Fruit fly (Drosophila melanogaster) whole organism, embryonic: ENCODE data around the gene Arv1.

Experiments used
- Ada2b ChIP-seq: fragments of 200-800 bp; sonication (Bioruptor generic); IDR thresholded peaks from 2 replicates; pipeline ENCODE4 v1.3.6; 2022; ENCODE audit warnings: missing biosample characterization, missing genetic modification characterization
- Awh ChIP-seq: fragments of 200-800 bp; sonication (Bioruptor generic); IDR thresholded peaks from 2 replicates; pipeline ENCODE4, ENCODE4 v1.3.6; 2022; ENCODE audit warnings: missing biosample characterization, missing genetic modification characterization
- Blimp-1 ChIP-seq: fragments of 200-800 bp; sonication (Bioruptor generic); optimal IDR thresholded peaks from 3 replicates; lab custom pipeline; 2018; ENCODE audit warnings: missing biosample characterization, missing genetic modification characterization, mild to moderate bottlenecking, moderate library complexity, missing genetic modification reagents
- CG10654 ChIP-seq: fragments of 200-800 bp; sonication (Bioruptor generic); optimal IDR thresholded peaks from 2 replicates; lab custom pipeline; 2016; ENCODE audit warnings: missing biosample characterization, missing genetic modification characterization
- CG12769 ChIP-seq: fragments of 200-800 bp; sonication (Bioruptor generic); optimal IDR thresholded peaks from 2 replicates; lab custom pipeline; 2019; ENCODE audit warnings: missing biosample characterization, mild to moderate bottlenecking, missing genetic modification characterization, moderate library complexity
- CG13296 ChIP-seq: fragments of 200-800 bp; sonication (Bioruptor generic); optimal IDR thresholded peaks from 3 replicates; lab custom pipeline; 2018; ENCODE audit warnings: missing biosample characterization, mild to moderate bottlenecking, missing genetic modification characterization
- CG13894 ChIP-seq: fragments of 200-800 bp; sonication (Bioruptor generic); optimal IDR thresholded peaks from 3 replicates; lab custom pipeline; 2018; ENCODE audit warnings: missing biosample characterization, mild to moderate bottlenecking, missing genetic modification characterization, moderate library complexity
- CG15514 ChIP-seq: fragments of 200-800 bp; sonication (Bioruptor generic); optimal IDR thresholded peaks from 3 replicates; lab custom pipeline; 2017; ENCODE audit warnings: missing biosample characterization, missing genetic modification characterization, mild to moderate bottlenecking, moderate library complexity, missing genetic modification reagents
- CG2678 ChIP-seq: fragments of 200-800 bp; sonication (Bioruptor generic); optimal IDR thresholded peaks from 3 replicates; lab custom pipeline; 2019; ENCODE audit warnings: missing biosample characterization, mild to moderate bottlenecking, missing genetic modification characterization, moderate library complexity
- CG30431 ChIP-seq: fragments of 200-800 bp; sonication (Bioruptor generic); optimal IDR thresholded peaks from 2 replicates; lab custom pipeline; 2017; ENCODE audit warnings: missing biosample characterization, missing genetic modification characterization
- CG32532 ChIP-seq: fragments of 200-800 bp; sonication (Bioruptor generic); IDR thresholded peaks from 2 replicates; pipeline ENCODE4 v1.3.6; 2022; ENCODE audit warnings: missing biosample characterization, missing genetic modification characterization
- CG3838 ChIP-seq: fragments of 200-800 bp; sonication (Bioruptor generic); optimal IDR thresholded peaks from 3 replicates; lab custom pipeline; 2016; ENCODE audit warnings: missing biosample characterization, missing genetic modification characterization
- CG4617 ChIP-seq: fragments of 200-800 bp; sonication (Bioruptor generic); optimal IDR thresholded peaks from 3 replicates; lab custom pipeline; 2016; ENCODE audit warnings: missing biosample characterization, missing genetic modification characterization, borderline replicate concordance
- CG4854 ChIP-seq: fragments of 200-800 bp; sonication (Bioruptor generic); optimal IDR thresholded peaks from 2 replicates; lab custom pipeline; 2016; ENCODE audit warnings: missing biosample characterization, missing genetic modification characterization, inconsistent platforms
- CG5180 ChIP-seq: fragments of 200-800 bp; sonication (Bioruptor generic); optimal IDR thresholded peaks from 3 replicates; lab custom pipeline; 2017; ENCODE audit warnings: missing biosample characterization, missing genetic modification characterization, mild to moderate bottlenecking, moderate library complexity, missing genetic modification reagents
- CG6791 ChIP-seq: fragments of 200-800 bp; sonication (Bioruptor generic); IDR thresholded peaks from 3 replicates; pipeline ENCODE4 v1.3.6; 2022; ENCODE audit warnings: missing biosample characterization, missing genetic modification characterization; ENCODE audit not compliant: partially characterized antibody
- CG6854 ChIP-seq: fragments of 200-800 bp; sonication (Bioruptor generic); optimal IDR thresholded peaks from 3 replicates; lab custom pipeline; 2017; ENCODE audit warnings: missing biosample characterization, mild to moderate bottlenecking, missing genetic modification characterization
- Chrac-16 ChIP-seq: fragments of 200-800 bp; sonication (Bioruptor generic); optimal IDR thresholded peaks from 3 replicates; lab custom pipeline; 2016; ENCODE audit warnings: missing biosample characterization, missing genetic modification characterization
- D19B ChIP-seq: fragments of 200-800 bp; sonication (Bioruptor generic); optimal IDR thresholded peaks from 2 replicates; lab custom pipeline; 2017; ENCODE audit warnings: missing biosample characterization, mild to moderate bottlenecking, missing genetic modification characterization
- Dbx ChIP-seq: fragments of 200-800 bp; sonication (Bioruptor generic); IDR thresholded peaks from 3 replicates; pipeline ENCODE4 v1.3.6; 2022; ENCODE audit warnings: missing biosample characterization, missing genetic modification characterization
- Drgx ChIP-seq: fragments of 200-800 bp; sonication (Bioruptor generic); IDR thresholded peaks from 2 replicates; pipeline ENCODE4 v1.3.6; 2022; ENCODE audit warnings: missing biosample characterization, missing genetic modification characterization
- Ets65A ChIP-seq: fragments of 200-800 bp; sonication (Bioruptor generic); peaks from one replicate; lab custom pipeline; 2016; ENCODE audit warnings: missing biosample characterization, missing genetic modification characterization
- Ets97D ChIP-seq: fragments of 200-800 bp; sonication (Bioruptor generic); optimal IDR thresholded peaks from 3 replicates; lab custom pipeline; 2016; ENCODE audit warnings: missing biosample characterization, missing genetic modification characterization
- Hsf ChIP-seq: fragments of 200-800 bp; sonication (Bioruptor generic); optimal IDR thresholded peaks from 3 replicates; lab custom pipeline; 2016; ENCODE audit warnings: missing biosample characterization, missing genetic modification characterization
- Nf-YC ChIP-seq: fragments of 200-800 bp; optimal IDR thresholded peaks from 3 replicates; lab custom pipeline; 2019; ENCODE audit warnings: missing biosample characterization, mild to moderate bottlenecking, missing genetic modification characterization, moderate library complexity
- Sin3A ChIP-seq: fragments of >200 bp; optimal IDR thresholded peaks from 2 replicates; lab custom pipeline; 2018
- Usf ChIP-seq: fragments of 200-800 bp; sonication (Bioruptor generic); optimal IDR thresholded peaks from 2 replicates; lab custom pipeline; 2017; ENCODE audit warnings: missing genotype, missing biosample characterization, missing genetic modification characterization
- bab2 ChIP-seq: fragments of 200-800 bp; sonication (Bioruptor generic); optimal IDR thresholded peaks from 2 replicates; lab custom pipeline; 2016; ENCODE audit warnings: missing biosample characterization, missing genetic modification characterization
- cwo ChIP-seq: fragments of 200-800 bp; sonication (Bioruptor generic); optimal IDR thresholded peaks from 3 replicates; lab custom pipeline; 2017; ENCODE audit warnings: missing biosample characterization, missing genetic modification characterization, mild to moderate bottlenecking, moderate library complexity, missing genetic modification reagents
- gcm2 ChIP-seq: fragments of 200-800 bp; sonication (Bioruptor generic); optimal IDR thresholded peaks from 2 replicates; lab custom pipeline; 2016; ENCODE audit warnings: missing biosample characterization, missing genetic modification characterization
- gfzf ChIP-seq: fragments of 200-800 bp; sonication (Bioruptor generic); optimal IDR thresholded peaks from 2 replicates; lab custom pipeline; 2016; ENCODE audit warnings: missing biosample characterization, mild to moderate bottlenecking, missing genetic modification characterization, moderate library complexity
- grn ChIP-seq: fragments of 200-800 bp; sonication (Bioruptor generic); optimal IDR thresholded peaks from 3 replicates; lab custom pipeline; 2017; ENCODE audit warnings: missing biosample characterization, missing genetic modification characterization
- hbn ChIP-seq: fragments of 200-800 bp; sonication (Bioruptor generic); IDR thresholded peaks from 2 replicates; pipeline ENCODE4 v1.3.6; 2022; ENCODE audit warnings: missing biosample characterization, missing genetic modification characterization; ENCODE audit not compliant: partially characterized antibody
- hkb ChIP-seq, 2 experiments: fragments of 200-800 bp in 1 of 2; fragments of >200 bp in 1 of 2; sonication (Bioruptor generic) in 1 of 2; IDR thresholded peaks in 1 of 2; optimal IDR thresholded peaks in 1 of 2; 2 replicates each; pipeline versions ENCODE4 v1.3.6 to Lab custom; 2017 to 2022; ENCODE audit warnings: missing biosample characterization in 1 of 2, missing genetic modification characterization in 1 of 2
- jigr1 ChIP-seq: fragments of 200-800 bp; sonication (Bioruptor generic); IDR thresholded peaks from 3 replicates; pipeline ENCODE4 v1.3.6; 2022; ENCODE audit warnings: missing biosample characterization, missing genetic modification characterization
- kni ChIP-seq: fragments of 200-800 bp; sonication (Bioruptor generic); optimal IDR thresholded peaks from 3 replicates; lab custom pipeline; 2017; ENCODE audit warnings: mild to moderate bottlenecking, missing biosample characterization, missing genetic modification reagents, missing genetic modification characterization
- luna ChIP-seq: fragments of 200-800 bp; sonication (Bioruptor generic); optimal IDR thresholded peaks from 2 replicates; lab custom pipeline; 2016; ENCODE audit warnings: missing biosample characterization, missing genetic modification characterization
- salm ChIP-seq: fragments of 200-800 bp; sonication (Bioruptor generic); optimal IDR thresholded peaks from 2 replicates; lab custom pipeline; 2018; ENCODE audit warnings: missing biosample characterization, mild to moderate bottlenecking, missing genetic modification characterization

Arv1 gene

DNA sequence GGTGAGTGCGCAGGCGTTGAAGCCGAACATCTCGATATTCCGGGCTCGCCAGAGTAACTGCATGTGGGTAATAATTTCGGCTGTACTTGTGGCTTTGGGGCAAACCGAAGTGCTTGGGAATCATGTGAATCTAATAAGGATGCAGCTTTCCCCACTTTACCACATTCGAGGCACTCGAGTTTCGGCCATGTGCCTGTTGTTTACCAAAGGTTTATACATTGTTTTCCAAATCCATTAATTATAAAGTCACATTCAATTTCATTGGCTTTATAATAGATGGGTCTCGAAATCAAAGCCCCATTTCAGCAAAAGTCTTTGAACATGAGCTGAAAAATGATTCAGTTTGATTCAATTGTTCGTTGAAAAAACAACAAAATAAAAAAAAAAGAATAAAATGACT lies 36.0 kb upstream of the Arv1 start, which contains the start of gene CG7634:
Gene CG7634 (plus strand): TSS at position 301 of the 400 bp plus-strand sequence.
- no peak for TF ChIP-seq Nf-YC (tag; lab: Kevin White, UChicago)
- TF ChIP-seq CG10654 (GFP tag; lab: Kevin White, UChicago), result no peak
- no peak for TF ChIP-seq Dbx (GFP tag; lab: Robert Waterston, UW)
- no peak for TF ChIP-seq Drgx (GFP tag; lab: Robert Waterston, UW)
- TF ChIP-seq CG5180 (GFP tag; lab: Kevin White, UChicago), result no peak

- TF ChIP-seq Sin3A (lab: Kevin White, UChicago) (no peak), Ets65A (peak; percentile 37), Ada2b (GFP tag; lab: Robert Waterston, UW) (no peak), gfzf (GFP tag; lab: Kevin White, UChicago) (no peak), salm (tag; lab: Kevin White, UChicago) (no peak), CG13296 (GFP tag; lab: Kevin White, UChicago) (no peak), cwo (GFP tag; lab: Kevin White, UChicago) (no peak), CG6854 (GFP tag; lab: Kevin White, UChicago) (no peak), CG6791 (GFP tag; lab: Robert Waterston, UW) (no peak), Chrac-16 (no peak), Usf (GFP tag; lab: Kevin White, UChicago) (no peak), D19B (GFP tag; lab: Kevin White, UChicago) (peak; percentile 22), CG3838 (GFP tag; lab: Kevin White, UChicago) (no peak), CG13894 (tag; lab: Kevin White, UChicago) (no peak), luna (GFP tag; lab: Kevin White, UChicago) (no peak)
Measured at dm6 chr3L:21562081-21562480, 32.9 kb upstream of the Arv1 start, which contains the start of gene CapaR. CapaR (minus strand) TSS chr3L:21562181.

DNA sequence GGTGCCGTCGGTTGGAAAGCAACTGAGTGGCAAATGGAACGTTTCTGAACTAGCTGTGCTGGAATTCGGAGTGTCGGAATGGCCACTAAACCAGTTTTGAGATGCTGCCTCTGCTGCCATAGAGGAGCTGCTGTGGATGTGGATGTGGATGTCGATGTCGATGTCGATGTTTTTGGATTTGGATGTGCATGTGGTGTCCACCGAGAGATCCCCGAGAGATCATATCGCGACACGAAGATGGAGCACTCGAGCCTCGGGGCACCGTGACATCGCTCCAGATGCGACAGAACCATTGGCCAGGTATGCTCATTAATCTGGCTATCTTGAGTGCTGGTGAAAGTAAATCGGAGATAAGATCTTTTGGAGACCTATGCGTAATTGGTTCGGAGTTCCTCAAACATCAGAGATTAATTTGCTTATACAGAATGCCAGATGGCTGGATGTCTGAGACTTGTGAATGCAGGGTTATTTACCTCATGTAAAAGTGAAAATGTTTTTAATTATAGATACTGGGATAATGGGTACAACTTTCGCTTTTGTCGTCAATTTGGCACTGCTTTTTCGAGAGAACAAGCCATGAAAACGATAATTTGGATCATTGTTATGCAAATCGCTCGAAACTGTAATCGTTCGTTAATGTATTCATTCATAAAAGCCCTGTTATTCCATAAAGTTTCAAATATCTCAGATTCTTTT lies 29.2 kb upstream of the Arv1 start, which contains the start of gene CG7173:
Gene CG7173 (minus strand): TSS at position 51 of the 696 bp plus-strand sequence.
- TF ChIP-seq grn (GFP tag; lab: Kevin White, UChicago) (peak; percentile 33), Awh (GFP tag; lab: Robert Waterston, UW) (0 out of 2 replicates have a peak, but pooled peaks have one; percentile 11), bab2 (GFP tag; lab: Kevin White, UChicago) (no peak), CG4617 (no peak), CG15514 (GFP tag; lab: Kevin White, UChicago) (no peak), CG4854 (GFP tag; lab: Kevin White, UChicago) (no peak), CG32532 (GFP tag; lab: Robert Waterston, UW) (no peak), CG12769 (tag; lab: Kevin White, UChicago) (no peak), hkb (optimal IDR thresholded peaks at IDR 0.05; lab: Kevin White, UChicago) (no peak), hkb (GFP tag; IDR thresholded peaks at IDR 0.05; lab: Robert Waterston, UW) (no peak), kni (GFP tag; lab: Kevin White, UChicago) (no peak), CG2678 (tag; lab: Kevin White, UChicago) (no peak), Blimp-1 (peak; percentile 90), Ets97D (GFP tag; lab: Kevin White, UChicago) (no peak), gcm2 (no peak), Hsf (no peak), jigr1 (GFP tag; lab: Robert Waterston, UW) (no peak), CG30431 (GFP tag; lab: Kevin White, UChicago) (no peak), hbn (GFP tag; lab: Robert Waterston, UW) (no peak)
